Worm (Caenorhabditis elegans) whole organism, young adult: ENCODE measurements around the gene C02D5.2.

Source experiments
- B0261.1 ChIP-seq: sonication (generic microtip); optimal IDR thresholded peaks from 2 replicates; lab custom pipeline; 2016; ENCODE audit warnings: mild to moderate bottlenecking, missing genetic modification characterization, moderate library complexity, missing compliant biosample characterization
- F49E8.2 ChIP-seq: sonication (generic microtip); optimal IDR thresholded peaks from 3 replicates; lab custom pipeline; 2017; ENCODE audit warnings: missing genetic modification characterization, mild to moderate bottlenecking, missing compliant biosample characterization, antibody characterized with exemption, moderate library complexity; ENCODE audit not compliant: insufficient read depth
- Y67H2A.10 ChIP-seq: fragments of 200-800 bp; sonication (Bioruptor generic); conservative IDR thresholded peaks from 2 replicates; pipeline ENCODE4 v1.3.6; 2022; ENCODE audit warnings: missing genetic modification reagents, missing genetic modification characterization, missing compliant biosample characterization
- ama-1 ChIP-seq, 3 experiments: fragments of 150-350 bp in 1 of 3; sonication (generic microtip) in 2 of 3; optimal IDR thresholded peaks; 2 replicates each; lab custom pipeline; 2014 to 2018; ENCODE audit warnings: missing biosample characterization in 2 of 3, missing genetic modification characterization in 2 of 3, missing genetic modification reagents in 2 of 3
- bed-2 ChIP-seq: fragments of 200-800 bp; sonication (Bioruptor generic); IDR thresholded peaks from 2 replicates; pipeline ENCODE4 v1.3.6; 2022; ENCODE audit warnings: missing genetic modification reagents, missing genetic modification characterization, missing compliant biosample characterization
- ccch-3 ChIP-seq: fragments of 200-800 bp; sonication (Bioruptor generic); optimal IDR thresholded peaks from 2 replicates; lab custom pipeline; 2018; ENCODE audit warnings: mild to moderate bottlenecking, missing genetic modification characterization, missing compliant biosample characterization
- chd-7 ChIP-seq: sonication (generic microtip); optimal IDR thresholded peaks from 2 replicates; lab custom pipeline; 2016; ENCODE audit warnings: mild to moderate bottlenecking, missing genetic modification characterization, moderate library complexity, missing compliant biosample characterization
- egl-44 ChIP-seq: fragments of 200-800 bp; sonication (Bioruptor generic); IDR thresholded peaks from 2 replicates; pipeline ENCODE4 v1.3.6; 2022; ENCODE audit warnings: missing genetic modification reagents, missing genetic modification characterization, missing compliant biosample characterization
- hrde-1 ChIP-seq: sonication (generic microtip); optimal IDR thresholded peaks from 2 replicates; lab custom pipeline; 2016; ENCODE audit warnings: missing genetic modification characterization, mild to moderate bottlenecking, missing compliant biosample characterization, moderate library complexity, missing genotype, missing genetic modification reagents, borderline replicate concordance
- nhr-27 ChIP-seq: fragments of 200-800 bp; sonication (Bioruptor generic); optimal IDR thresholded peaks from 2 replicates; lab custom pipeline; 2018; ENCODE audit warnings: mild to moderate bottlenecking, missing genetic modification characterization, moderate library complexity, missing compliant biosample characterization
- snpc-4 ChIP-seq, 5 experiments: fragments of 150-350 bp in 1 of 5; sonication (generic microtip) in 4 of 5; optimal IDR thresholded peaks; 2 replicates each; lab custom pipeline; 2014 to 2018; ENCODE audit warnings: missing genetic modification characterization in 5 of 5, missing biosample characterization in 3 of 5, antibody characterized with exemption in 2 of 5, mild to moderate bottlenecking in 2 of 5, missing compliant biosample characterization in 2 of 5, missing genotype in 2 of 5, moderate library complexity in 2 of 5, missing genetic modification reagents in 1 of 5
- tbp1 ChIP-seq: fragments of 200-800 bp; sonication (Bioruptor generic); optimal IDR thresholded peaks from 2 replicates; lab custom pipeline; 2018; ENCODE audit warnings: mild to moderate bottlenecking, missing genetic modification characterization, missing compliant biosample characterization

DNA sequence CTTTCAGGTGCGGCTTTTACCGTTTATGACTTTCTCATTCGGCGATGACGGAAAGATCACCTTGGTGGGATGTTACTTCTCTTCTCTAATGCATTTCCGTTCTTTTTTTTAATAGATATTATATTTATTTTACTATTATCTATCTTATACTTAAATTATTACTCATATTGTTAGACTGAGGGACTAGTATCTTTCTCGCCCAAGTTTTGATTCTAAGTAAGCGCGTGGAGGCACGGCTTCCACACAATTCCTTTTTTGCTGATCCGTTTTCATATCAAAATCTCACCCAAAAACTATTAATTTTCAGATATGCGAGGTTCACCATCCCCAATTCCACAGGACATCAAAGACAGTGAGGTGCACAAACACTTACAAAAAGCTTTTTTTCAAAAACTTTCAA is 27.4 kb upstream of the C02D5.2 start, which contains the start of gene ZC21.10:
- no peak for TF ChIP-seq bed-2
- TF ChIP-seq hrde-1 (tag; lab: Kevin White, UChicago): no peak
- no peak for TF ChIP-seq chd-7 (tag; lab: Kevin White, UChicago)
- TF ChIP-seq ama-1 (optimal IDR thresholded peaks at IDR 0.05; lab: Kevin White, UChicago): no peak
- no peak for TF ChIP-seq ama-1 (GFP tag; optimal IDR thresholded peaks at IDR 0.05; lab: Kevin White, UChicago)
- no peak for TF ChIP-seq Y67H2A.10 (GFP tag; lab: Robert Waterston, UW)
- TF ChIP-seq F49E8.2 (tag; lab: Kevin White, UChicago): no peak
- TF ChIP-seq snpc-4 (GFP tag; optimal IDR thresholded peaks at IDR 0.05; lab: Kevin White, UChicago): no peak
- no peak for TF ChIP-seq snpc-4 (tag; optimal IDR thresholded peaks at IDR 0.05; lab: Kevin White, UChicago)
- no peak for TF ChIP-seq ccch-3 (GFP tag; lab: Kevin White, UChicago)
- no peak for TF ChIP-seq tbp1 (GFP tag; lab: Kevin White, UChicago)
- no peak for TF ChIP-seq B0261.1 (tag; lab: Kevin White, UChicago)
- TF ChIP-seq egl-44 (GFP tag; lab: Robert Waterston, UW): no peak
- TF ChIP-seq nhr-27 (tag; lab: Kevin White, UChicago): no peak
